Fruit fly (Drosophila melanogaster): ENCODE results near the gene Ype.
A peak's percentile ranks its signal among the peaks of the same experiment; 100 is the strongest.

Gene Ype

DNA sequence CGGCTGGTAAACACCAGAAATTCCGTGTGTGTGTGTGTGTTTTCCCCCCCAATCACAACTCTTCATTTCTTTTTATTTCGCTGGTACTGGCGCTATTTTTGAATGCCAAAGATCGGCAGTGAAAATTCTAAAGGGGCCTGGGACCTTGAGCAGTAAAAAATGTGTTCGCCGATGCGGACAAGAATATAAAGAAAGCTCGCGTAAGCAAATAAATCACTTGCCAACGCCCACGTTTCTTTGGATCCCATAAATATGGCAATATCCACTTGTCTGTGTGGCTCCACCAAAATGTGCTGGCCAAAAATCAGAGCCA, 4.8 kb upstream of the Ype start:
- TF ChIP-seq Sp1 (GFP tag; optimal IDR thresholded peaks at IDR 0.05) (no peak), HLH106 (tag; optimal IDR thresholded peaks at IDR 0.05) (no peak), Hnf4 (GFP tag; optimal IDR thresholded peaks at IDR 0.05) (no peak), lola (GFP tag; optimal IDR thresholded peaks at IDR 0.05) (no peak), Vsx2 (GFP tag; optimal IDR thresholded peaks at IDR 0.05; ENCODE audit: partially characterized antibody) (no peak), pan (optimal IDR thresholded peaks at IDR 0.05) (no peak), Abd-B (GFP tag; optimal IDR thresholded peaks at IDR 0.05) (no peak), br (GFP tag; optimal IDR thresholded peaks at IDR 0.05) (no peak), CG32264 (GFP tag; optimal IDR thresholded peaks at IDR 0.05) (no peak), fru (GFP tag; optimal IDR thresholded peaks at IDR 0.05) (no peak), psq (GFP tag; optimal IDR thresholded peaks at IDR 0.05) (no peak), CrebA (GFP tag; optimal IDR thresholded peaks at IDR 0.05; ENCODE audit: borderline replicate concordance) (no peak), sage (GFP tag; optimal IDR thresholded peaks at IDR 0.05) (no peak)

DNA sequence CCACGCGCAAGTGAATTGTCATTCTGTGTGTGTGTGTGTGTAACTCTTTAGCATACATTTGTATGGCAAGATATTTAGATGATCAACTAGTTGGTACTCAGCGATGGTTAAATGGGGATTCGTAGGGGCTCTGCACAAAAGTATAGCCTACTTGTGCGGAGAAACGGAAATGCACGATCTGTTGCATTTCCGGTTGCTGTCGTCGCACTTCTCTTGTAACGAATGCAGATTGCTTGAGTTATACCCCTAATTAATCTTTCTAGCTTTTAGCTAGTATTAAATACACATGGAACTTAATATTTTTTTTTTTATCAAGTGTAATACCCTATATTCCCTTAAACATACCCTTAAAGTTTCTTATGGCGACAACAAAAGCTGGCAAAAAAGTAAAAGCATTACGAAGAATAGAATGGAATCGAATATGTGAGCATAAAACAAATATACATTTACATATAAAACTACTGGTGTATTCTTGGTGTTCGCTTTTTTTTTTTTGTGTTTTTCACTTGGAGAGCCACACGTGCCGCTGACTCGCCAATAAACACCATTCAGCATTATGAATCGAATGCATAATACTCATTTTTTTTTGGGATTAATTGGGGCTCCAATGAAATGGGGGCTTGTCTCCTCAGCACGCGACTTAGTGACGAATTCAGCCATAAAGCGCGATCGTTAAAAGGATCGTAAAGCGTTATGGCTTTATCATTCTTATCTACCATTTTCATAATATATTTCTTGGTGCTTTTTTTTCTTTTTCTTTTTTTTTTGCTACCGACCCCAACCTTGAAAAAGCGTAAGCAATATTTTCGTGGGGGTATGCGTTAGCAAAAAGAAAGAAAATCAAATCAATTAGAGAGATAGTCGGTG, 4.2 kb upstream of the Ype start:
- TF ChIP-seq Hr78 (GFP tag; optimal IDR thresholded peaks at IDR 0.05) (no peak), dmrt93B (GFP tag; optimal IDR thresholded peaks at IDR 0.05) (no peak), dl (GFP tag; optimal IDR thresholded peaks at IDR 0.05; ENCODE audit: insufficient read depth in 1 of 2, partially characterized antibody in 2 of 2) (no peak), CG9705 (GFP tag; optimal IDR thresholded peaks at IDR 0.05) (no peak), sv (GFP tag; optimal IDR thresholded peaks at IDR 0.05) (no peak), dsf (GFP tag; optimal IDR thresholded peaks at IDR 0.05; ENCODE audit: borderline replicate concordance) (no peak), usp (GFP tag; optimal IDR thresholded peaks at IDR 0.05) (no peak), CrebA (GFP tag; optimal IDR thresholded peaks at IDR 0.05; ENCODE audit: borderline replicate concordance) (no peak), Myc (optimal IDR thresholded peaks at IDR 0.05) (no peak), pan (optimal IDR thresholded peaks at IDR 0.05) (no peak)

DNA sequence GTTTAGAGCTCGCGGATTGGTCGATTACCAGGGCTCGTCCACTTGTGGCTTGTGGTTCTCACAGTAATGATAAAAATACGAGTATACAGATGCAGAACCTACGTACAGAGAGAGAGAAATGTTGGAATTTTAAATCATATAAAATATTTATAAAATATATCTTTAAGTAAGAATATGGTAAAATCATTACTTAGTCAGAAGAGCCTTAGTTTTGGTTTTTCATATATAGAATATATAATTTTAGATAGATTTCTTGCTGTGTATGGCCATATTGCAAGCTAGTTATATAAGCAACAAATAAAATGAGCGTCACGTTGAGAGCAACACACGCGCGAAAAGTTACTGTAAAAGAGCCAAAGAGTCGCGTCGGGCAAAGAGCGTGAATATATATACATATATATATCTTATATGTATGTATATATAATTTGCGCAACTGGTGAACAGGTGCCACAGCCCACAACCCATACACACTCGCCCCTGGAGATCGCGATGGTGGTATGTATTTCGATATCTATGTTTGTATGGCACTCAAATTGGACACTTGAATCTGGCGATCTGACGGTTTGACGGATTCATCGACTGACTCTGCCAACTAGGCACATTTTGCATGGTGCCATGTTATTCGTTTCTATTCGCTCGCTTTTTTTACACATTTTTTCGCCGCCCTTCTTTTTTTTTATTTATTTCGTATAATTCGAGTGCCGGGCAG, 3.4 kb upstream of the Ype start:
- TF ChIP-seq h (GFP tag; optimal IDR thresholded peaks at IDR 0.05) (peak; percentile 57), brk (GFP tag; optimal IDR thresholded peaks at IDR 0.05) (peak; percentile 34), Rel (GFP tag; optimal IDR thresholded peaks at IDR 0.05) (no peak), Rel (tag; optimal IDR thresholded peaks at IDR 0.05) (peak; percentile 57), br (GFP tag; optimal IDR thresholded peaks at IDR 0.05) (peak; percentile 1), Abd-B (GFP tag; optimal IDR thresholded peaks at IDR 0.05) (no peak), dsf (GFP tag; optimal IDR thresholded peaks at IDR 0.05; ENCODE audit: borderline replicate concordance) (no peak), HLH106 (tag; optimal IDR thresholded peaks at IDR 0.05) (peak; percentile 84), dmrt93B (GFP tag; optimal IDR thresholded peaks at IDR 0.05) (peak; percentile 24), psq (GFP tag; optimal IDR thresholded peaks at IDR 0.05) (peak; percentile 66), foxo (GFP tag; optimal IDR thresholded peaks at IDR 0.05) (peak in 1 of 2 experiments; percentile 74), ey (GFP tag; optimal IDR thresholded peaks at IDR 0.05) (peak; percentile 13), sage (GFP tag; optimal IDR thresholded peaks at IDR 0.05) (no peak), Mio (GFP tag; optimal IDR thresholded peaks at IDR 0.05) (no peak), OdsH (GFP tag; optimal IDR thresholded peaks at IDR 0.05) (peak; percentile 69), rgr (GFP tag; optimal IDR thresholded peaks at IDR 0.05) (peak; percentile 74), N (GFP tag; optimal IDR thresholded peaks at IDR 0.05) (no peak), CG9705 (GFP tag; optimal IDR thresholded peaks at IDR 0.05) (no peak), sv (GFP tag; optimal IDR thresholded peaks at IDR 0.05) (no peak), Sp1 (GFP tag; optimal IDR thresholded peaks at IDR 0.05) (peak; percentile 82), Hr78 (GFP tag; optimal IDR thresholded peaks at IDR 0.05) (no peak), Dif (GFP tag; optimal IDR thresholded peaks at IDR 0.05; ENCODE audit: partially characterized antibody) (no peak), fru (GFP tag; optimal IDR thresholded peaks at IDR 0.05) (peak; percentile 70), Hnf4 (GFP tag; optimal IDR thresholded peaks at IDR 0.05) (peak; percentile 34)

DNA sequence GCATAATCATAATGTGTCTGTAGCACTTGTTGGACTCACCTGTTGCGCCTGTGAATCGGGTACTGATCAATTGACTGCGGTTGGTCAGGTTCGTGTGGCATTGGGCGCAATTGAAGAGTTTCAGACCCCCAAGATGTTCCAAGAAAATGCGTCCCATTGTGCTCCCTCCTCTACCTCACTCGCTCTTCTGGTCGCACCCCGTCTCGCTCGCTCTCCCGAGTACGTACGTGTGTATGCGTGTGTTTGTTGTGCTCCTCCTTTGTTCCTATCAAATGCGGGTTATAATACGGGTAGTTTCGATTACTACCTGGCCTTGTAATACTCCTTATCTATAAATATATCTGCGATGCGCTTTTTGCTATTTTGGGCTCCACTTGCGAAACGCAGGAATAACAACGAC, 441 bp downstream of the Ype start:
- no peak for TF ChIP-seq Abd-B (GFP tag; optimal IDR thresholded peaks at IDR 0.05)
- no peak for TF ChIP-seq pan (optimal IDR thresholded peaks at IDR 0.05)
- TF ChIP-seq CG9705 (GFP tag; optimal IDR thresholded peaks at IDR 0.05), result no peak
